Fruit fly (Drosophila melanogaster) whole organism, embryonic: ENCODE data around the gene CG8562.

Source experiments
- B-H1 ChIP-seq: fragments of 200-800 bp; sonication (Bioruptor generic); IDR thresholded peaks from 3 replicates; pipeline ENCODE4 v1.3.6; 2022; ENCODE audit warnings: missing biosample characterization, missing genetic modification characterization
- Bgb ChIP-seq: fragments of 200-800 bp; sonication (Bioruptor generic); IDR thresholded peaks from 2 replicates; pipeline ENCODE4 v1.3.6; 2022; ENCODE audit warnings: missing biosample characterization, missing genetic modification characterization; ENCODE audit not compliant: partially characterized antibody
- BtbVII ChIP-seq: fragments of 200-800 bp; sonication (Bioruptor generic); optimal IDR thresholded peaks from 3 replicates; lab custom pipeline; 2017; ENCODE audit warnings: missing biosample characterization, mild to moderate bottlenecking, missing genetic modification characterization
- CG10979 ChIP-seq: fragments of 200-800 bp; sonication (Bioruptor generic); optimal IDR thresholded peaks from 2 replicates; lab custom pipeline; 2018; ENCODE audit warnings: missing biosample characterization, mild to moderate bottlenecking, missing genetic modification characterization, moderate library complexity
- CG11504 ChIP-seq: fragments of 200-800 bp; sonication (Bioruptor generic); optimal IDR thresholded peaks from 3 replicates; lab custom pipeline; 2019; ENCODE audit warnings: missing biosample characterization, mild to moderate bottlenecking, missing genetic modification characterization, moderate library complexity
- CG11723 ChIP-seq: fragments of 200-800 bp; sonication (Bioruptor generic); optimal IDR thresholded peaks from 2 replicates; lab custom pipeline; 2017; ENCODE audit warnings: missing biosample characterization, mild to moderate bottlenecking, missing genetic modification characterization
- CG12299 ChIP-seq: fragments of 200-800 bp; sonication (Bioruptor generic); optimal IDR thresholded peaks from 2 replicates; lab custom pipeline; 2018; ENCODE audit warnings: missing biosample characterization, mild to moderate bottlenecking, missing genetic modification characterization
- CG1233 ChIP-seq: fragments of 200-800 bp; sonication (Bioruptor generic); optimal IDR thresholded peaks from 4 replicates; lab custom pipeline; 2018; ENCODE audit warnings: missing biosample characterization, mild to moderate bottlenecking, missing genetic modification characterization
- CG13624 ChIP-seq: fragments of 200-800 bp; sonication (Bioruptor generic); optimal IDR thresholded peaks from 2 replicates; lab custom pipeline; 2016; ENCODE audit warnings: missing biosample characterization, missing genetic modification characterization
- CG14050 ChIP-seq: fragments of 200-800 bp; sonication (Bioruptor generic); IDR thresholded peaks from 3 replicates; pipeline ENCODE4 v1.3.6; 2022; ENCODE audit warnings: missing biosample characterization, missing genetic modification characterization
- CG14710 ChIP-seq: fragments of 200-800 bp; sonication (Bioruptor generic); optimal IDR thresholded peaks from 3 replicates; lab custom pipeline; 2019; ENCODE audit warnings: missing biosample characterization, mild to moderate bottlenecking, missing genetic modification characterization, moderate library complexity
- CG1529 ChIP-seq: fragments of 200-800 bp; sonication (Bioruptor generic); optimal IDR thresholded peaks from 3 replicates; lab custom pipeline; 2018; ENCODE audit warnings: missing biosample characterization, missing genetic modification characterization
- CG15601 ChIP-seq: fragments of 200-800 bp; sonication (Bioruptor generic); optimal IDR thresholded peaks from 3 replicates; lab custom pipeline; 2019; ENCODE audit warnings: missing biosample characterization, mild to moderate bottlenecking, missing genetic modification characterization, moderate library complexity
- CG17612 ChIP-seq: fragments of 200-800 bp; sonication (Bioruptor generic); IDR thresholded peaks from 2 replicates; pipeline ENCODE4 v1.3.6; 2022; ENCODE audit warnings: missing biosample characterization, missing genetic modification characterization
- CG2120 ChIP-seq: fragments of 200-800 bp; sonication (Bioruptor generic); optimal IDR thresholded peaks from 3 replicates; lab custom pipeline; 2016; ENCODE audit warnings: missing biosample characterization, missing genetic modification characterization
- CG2889 ChIP-seq: fragments of 200-800 bp; sonication (Bioruptor generic); IDR thresholded peaks from 3 replicates; pipeline ENCODE4 v1.3.6; 2022; ENCODE audit warnings: missing biosample characterization, missing genetic modification characterization
- CG7786 ChIP-seq: fragments of 200-800 bp; sonication (Bioruptor generic); optimal IDR thresholded peaks from 2 replicates; lab custom pipeline; 2016; ENCODE audit warnings: missing biosample characterization, missing genetic modification characterization
- CG9437 ChIP-seq: fragments of 200-800 bp; sonication (Bioruptor generic); optimal IDR thresholded peaks from 2 replicates; lab custom pipeline; 2018; ENCODE audit warnings: missing biosample characterization, mild to moderate bottlenecking, missing genetic modification characterization
- CG9727 ChIP-seq: fragments of 200-800 bp; sonication (Bioruptor generic); optimal IDR thresholded peaks from 3 replicates; lab custom pipeline; 2017; ENCODE audit warnings: missing biosample characterization, mild to moderate bottlenecking, missing genetic modification characterization
- Fer3 ChIP-seq: fragments of 200-800 bp; sonication (Bioruptor generic); optimal IDR thresholded peaks from 2 replicates; lab custom pipeline; 2018; ENCODE audit warnings: missing biosample characterization, mild to moderate bottlenecking, missing genetic modification characterization, moderate library complexity
- HLH3B ChIP-seq: fragments of 200-800 bp; sonication (Bioruptor generic); IDR thresholded peaks from 2 replicates; pipeline ENCODE4 v1.3.6; 2022; ENCODE audit warnings: missing biosample characterization, missing genetic modification characterization
- Hmr ChIP-seq: fragments of 200-800 bp; sonication (Bioruptor generic); optimal IDR thresholded peaks from 3 replicates; lab custom pipeline; 2017; ENCODE audit warnings: mild to moderate bottlenecking, missing biosample characterization, missing genetic modification reagents, missing genetic modification characterization
- Kr ChIP-seq: fragments of 200-800 bp; sonication (Bioruptor generic); optimal IDR thresholded peaks from 2 replicates; lab custom pipeline; 2017; ENCODE audit warnings: missing biosample characterization, mild to moderate bottlenecking, missing genetic modification characterization
- NC2α ChIP-seq: fragments of 200-800 bp; sonication (Bioruptor generic); optimal IDR thresholded peaks from 2 replicates; lab custom pipeline; 2016; ENCODE audit warnings: missing biosample characterization, missing genetic modification characterization
- Sry-β ChIP-seq: fragments of 200-800 bp; sonication (Bioruptor generic); optimal IDR thresholded peaks from 2 replicates; lab custom pipeline; 2018; ENCODE audit warnings: missing biosample characterization, mild to moderate bottlenecking, missing genetic modification characterization, moderate library complexity
- abd-A ChIP-seq: fragments of 200-800 bp; sonication (Bioruptor generic); optimal IDR thresholded peaks from 3 replicates; lab custom pipeline; 2019; ENCODE audit warnings: missing biosample characterization, mild to moderate bottlenecking, missing genetic modification characterization, moderate library complexity
- al ChIP-seq: fragments of 200-800 bp; sonication (Bioruptor generic); IDR thresholded peaks from 2 replicates; pipeline ENCODE4 v1.3.6; 2022; ENCODE audit warnings: missing biosample characterization, missing genetic modification characterization
- cas ChIP-seq: fragments of 200-800 bp; sonication (Bioruptor generic); IDR thresholded peaks from 2 replicates; pipeline ENCODE4 v1.3.6; 2022; ENCODE audit warnings: missing biosample characterization, missing genetic modification characterization
- chinmo ChIP-seq: fragments of 200-800 bp; sonication (Bioruptor generic); IDR thresholded peaks from 4 replicates; pipeline ENCODE4 v1.3.6; 2022; ENCODE audit warnings: missing biosample characterization, missing genetic modification characterization; ENCODE audit not compliant: partially characterized antibody
- croc ChIP-seq: fragments of 200-800 bp; sonication (Bioruptor generic); conservative IDR thresholded peaks from 3 replicates; pipeline ENCODE4 v1.3.6; 2022; ENCODE audit warnings: missing biosample characterization, missing genetic modification characterization
- dm ChIP-seq: fragments of 200-800 bp; sonication (Bioruptor generic); optimal IDR thresholded peaks from 3 replicates; lab custom pipeline; 2016; ENCODE audit warnings: missing biosample characterization, missing genetic modification characterization
- fd64A ChIP-seq: fragments of 200-800 bp; sonication (Bioruptor generic); optimal IDR thresholded peaks from 3 replicates; lab custom pipeline; 2018; ENCODE audit warnings: missing biosample characterization, mild to moderate bottlenecking, missing genetic modification characterization
- gro ChIP-seq: fragments of 200-800 bp; sonication (Bioruptor generic); optimal IDR thresholded peaks from 2 replicates; lab custom pipeline; 2016; ENCODE audit warnings: missing biosample characterization, missing genetic modification characterization
- h ChIP-seq: fragments of >200 bp; optimal IDR thresholded peaks from 2 replicates; lab custom pipeline; 2017
- kni ChIP-seq: fragments of 200-800 bp; sonication (Bioruptor generic); optimal IDR thresholded peaks from 3 replicates; lab custom pipeline; 2017; ENCODE audit warnings: mild to moderate bottlenecking, missing biosample characterization, missing genetic modification reagents, missing genetic modification characterization
- mam ChIP-seq: fragments of 200-800 bp; sonication (Bioruptor generic); optimal IDR thresholded peaks from 3 replicates; lab custom pipeline; 2016; ENCODE audit warnings: missing biosample characterization, missing genetic modification characterization
- nerfin-2 ChIP-seq: fragments of 200-800 bp; sonication (Bioruptor generic); IDR thresholded peaks from 2 replicates; pipeline ENCODE4 v1.3.6; 2022; ENCODE audit warnings: missing biosample characterization, missing genetic modification characterization; ENCODE audit not compliant: partially characterized antibody
- pfk ChIP-seq: fragments of 200-800 bp; sonication (Bioruptor generic); optimal IDR thresholded peaks from 2 replicates; lab custom pipeline; 2018; ENCODE audit warnings: missing biosample characterization, mild to moderate bottlenecking, missing genetic modification characterization, moderate library complexity
- pum ChIP-seq: fragments of 200-800 bp; sonication (Bioruptor generic); optimal IDR thresholded peaks from 2 replicates; lab custom pipeline; 2016; ENCODE audit warnings: missing biosample characterization, missing genetic modification characterization
- salm ChIP-seq: fragments of 200-800 bp; sonication (Bioruptor generic); optimal IDR thresholded peaks from 2 replicates; lab custom pipeline; 2018; ENCODE audit warnings: missing biosample characterization, mild to moderate bottlenecking, missing genetic modification characterization
- stc ChIP-seq: fragments of 200-800 bp; sonication (Bioruptor generic); IDR thresholded peaks from 2 replicates; pipeline ENCODE4 v1.3.6; 2022; ENCODE audit warnings: missing biosample characterization, missing genetic modification characterization
- tio ChIP-seq: fragments of 200-800 bp; sonication (Bioruptor generic); optimal IDR thresholded peaks from 2 replicates; lab custom pipeline; 2017; ENCODE audit warnings: missing biosample characterization, missing genetic modification characterization, inconsistent platforms
- tll ChIP-seq, 2 experiments: fragments of 200-800 bp in 1 of 2; fragments of >200 bp in 1 of 2; sonication (Bioruptor generic) in 1 of 2; optimal IDR thresholded peaks; 2 replicates each; lab custom pipeline; 2017 to 2019; ENCODE audit warnings: missing biosample characterization in 2 of 2, missing genetic modification characterization in 2 of 2, mild to moderate bottlenecking in 1 of 2, moderate library complexity in 1 of 2
- tup ChIP-seq: fragments of 200-800 bp; sonication (Bioruptor generic); optimal IDR thresholded peaks from 2 replicates; lab custom pipeline; 2016; ENCODE audit warnings: missing biosample characterization, mild to moderate bottlenecking, missing genetic modification characterization, moderate library complexity
- unpg ChIP-seq: fragments of 200-800 bp; sonication (Bioruptor generic); optimal IDR thresholded peaks from 3 replicates; lab custom pipeline; 2018; ENCODE audit warnings: missing biosample characterization, mild to moderate bottlenecking, missing genetic modification characterization, moderate library complexity
- wdn ChIP-seq: fragments of 200-800 bp; sonication (Bioruptor generic); IDR thresholded peaks from 2 replicates; pipeline ENCODE4 v1.3.6; 2022; ENCODE audit warnings: missing biosample characterization, missing genetic modification characterization
- zf30C ChIP-seq: fragments of 200-800 bp; sonication (Bioruptor generic); optimal IDR thresholded peaks from 3 replicates; lab custom pipeline; 2018; ENCODE audit warnings: missing biosample characterization, mild to moderate bottlenecking, missing genetic modification characterization
- zfh1 ChIP-seq: fragments of 200-800 bp; sonication (Bioruptor generic); IDR thresholded peaks from 3 replicates; pipeline ENCODE4 v1.3.6; 2022; ENCODE audit warnings: missing biosample characterization, missing genetic modification characterization

The CG8562 gene

dm6 chr3L:7434715-7435653, 36.9 kb downstream of the CG8562 start, which contains the start of gene Rac2 (continued):
- TF ChIP-seq NC2α (GFP tag; lab: Kevin White, UChicago) (no peak), CG13624 (GFP tag; lab: Kevin White, UChicago) (no peak), CG17612 (no peak), CG1233 (GFP tag; lab: Kevin White, UChicago) (no peak), nerfin-2 (GFP tag; lab: Robert Waterston, UW) (no peak), Kr (GFP tag; lab: Kevin White, UChicago) (no peak), tio (GFP tag; lab: Kevin White, UChicago) (no peak), CG14050 (GFP tag; lab: Robert Waterston, UW) (no peak), zfh1 (GFP tag; lab: Robert Waterston, UW) (no peak), fd64A (GFP tag; lab: Kevin White, UChicago) (no peak), CG2120 (peak; percentile 38), Bgb (GFP tag; lab: Robert Waterston, UW) (peak; percentile 36; the same call in 1 of the 2 replicates), pfk (peak; percentile 3), CG2889 (GFP tag; lab: Robert Waterston, UW) (0 out of 3 replicates have a peak, but pooled peaks have one; percentile 22), HLH3B (GFP tag; lab: Robert Waterston, UW) (no peak), BtbVII (GFP tag; lab: Kevin White, UChicago) (peak; percentile 26), chinmo (GFP tag; lab: Robert Waterston, UW) (peak; percentile 86; the same call in 2 of the 4 replicates), h (lab: Kevin White, UChicago) (no peak), abd-A (tag; lab: Kevin White, UChicago) (peak; percentile 58), Hmr (no peak), CG10979 (tag; lab: Kevin White, UChicago) (peak; percentile 22), dm (GFP tag; lab: Kevin White, UChicago) (peak; percentile 26), pum (GFP tag; lab: Kevin White, UChicago) (no peak), mam (GFP tag; lab: Kevin White, UChicago) (no peak), Sry-β (GFP tag; lab: Kevin White, UChicago) (peak; percentile 86), tup (GFP tag; lab: Kevin White, UChicago) (no peak), unpg (GFP tag; lab: Kevin White, UChicago) (no peak), gro (GFP tag; lab: Kevin White, UChicago) (peak; percentile 12), CG11504 (tag; lab: Kevin White, UChicago) (peak; percentile 37), B-H1 (GFP tag; lab: Robert Waterston, UW) (no peak), CG7786 (GFP tag; lab: Kevin White, UChicago) (peak; percentile 53), CG14710 (tag; lab: Kevin White, UChicago) (no peak), salm (peak; percentile 7), wdn (peak; percentile 57; the same call in 1 of the 2 replicates), al (GFP tag; lab: Robert Waterston, UW) (no peak), CG9727 (GFP tag; lab: Kevin White, UChicago) (peak; percentile 5), CG12299 (tag; lab: Kevin White, UChicago) (peak; percentile 2), CG1529 (GFP tag; lab: Kevin White, UChicago) (no peak), CG9437 (GFP tag; lab: Kevin White, UChicago) (no peak), croc (no peak), CG15601 (peak; percentile 64), kni (GFP tag; lab: Kevin White, UChicago) (peak; percentile 82), cas (no peak), zf30C (peak; percentile 83), tll (GFP tag; optimal IDR thresholded peaks at IDR 0.05; lab: Kevin White, UChicago) (peak in 1 of 2 experiments; percentile 95), Fer3 (no peak), stc (GFP tag; lab: Robert Waterston, UW) (no peak; the same call in 1 of the 2 replicates), CG11723 (GFP tag; lab: Kevin White, UChicago) (no peak)
